Worm (Caenorhabditis elegans) whole organism, early embryonic: ENCODE results near the gene ceh-23.

Experiments used
- B0310.2 ChIP-seq: sonication (generic microtip); optimal IDR thresholded peaks from 2 replicates; lab custom pipeline; 2016; ENCODE audit warnings: mild to moderate bottlenecking, missing genetic modification characterization, missing compliant biosample characterization
- F13C5.2 ChIP-seq: sonication (generic microtip); optimal IDR thresholded peaks from 2 replicates; lab custom pipeline; 2017; ENCODE audit warnings: mild to moderate bottlenecking, missing genetic modification characterization, inconsistent platforms, missing compliant biosample characterization
- aly-1 ChIP-seq: sonication (generic microtip); optimal IDR thresholded peaks from 2 replicates; lab custom pipeline; 2016; ENCODE audit warnings: missing genetic modification characterization, missing compliant biosample characterization
- ama-1 ChIP-seq: fragments of 150-350 bp; optimal IDR thresholded peaks from 2 replicates; lab custom pipeline; 2014
- ceh-13 ChIP-seq: fragments of 200-800 bp; sonication (Bioruptor generic); optimal IDR thresholded peaks from 2 replicates; lab custom pipeline; 2018; ENCODE audit warnings: mild to moderate bottlenecking, missing genetic modification characterization, missing compliant biosample characterization
- ceh-36 ChIP-seq: sonication (generic microtip); optimal IDR thresholded peaks from 2 replicates; lab custom pipeline; 2016; ENCODE audit warnings: missing genetic modification characterization, inconsistent platforms, missing compliant biosample characterization
- ets-7 ChIP-seq: sonication (generic microtip); optimal IDR thresholded peaks from 2 replicates; lab custom pipeline; 2016; ENCODE audit warnings: missing genotype, missing genetic modification characterization, missing compliant biosample characterization
- flt-1 ChIP-seq: fragments of 200-800 bp; sonication (Bioruptor generic); IDR thresholded peaks from 2 replicates; pipeline ENCODE4 v1.3.6; 2022; ENCODE audit warnings: missing genetic modification characterization, missing compliant biosample characterization
- hmbx-1 ChIP-seq: sonication (generic microtip); optimal IDR thresholded peaks from 2 replicates; lab custom pipeline; 2016; ENCODE audit warnings: mild to moderate bottlenecking, missing genetic modification characterization, missing compliant biosample characterization
- hmg-4 ChIP-seq: fragments of 200-800 bp; sonication (Bioruptor generic); optimal IDR thresholded peaks from 2 replicates; lab custom pipeline; 2018; ENCODE audit warnings: mild to moderate bottlenecking, missing genetic modification characterization, missing compliant biosample characterization
- hnd-1 ChIP-seq: sonication (generic microtip); optimal IDR thresholded peaks from 2 replicates; lab custom pipeline; 2016; ENCODE audit warnings: missing genetic modification characterization, missing compliant biosample characterization
- pes-1 ChIP-seq: fragments of 200-800 bp; sonication (Bioruptor generic); IDR thresholded peaks from 2 replicates; pipeline ENCODE4 v1.3.6; 2022; ENCODE audit warnings: missing genetic modification reagents, missing genetic modification characterization, missing compliant biosample characterization
- scrt-1 ChIP-seq: fragments of 200-800 bp; sonication (Bioruptor generic); IDR thresholded peaks from 2 replicates; pipeline ENCODE4 v1.3.6; 2022; ENCODE audit warnings: missing genetic modification characterization, missing compliant biosample characterization
- sea-1 ChIP-seq: fragments of 200-800 bp; sonication (Bioruptor generic); conservative IDR thresholded peaks from 2 replicates; pipeline ENCODE4 v1.3.6; 2022; ENCODE audit warnings: missing genetic modification characterization, missing compliant biosample characterization
- tbx-11 ChIP-seq: fragments of 200-800 bp; sonication (Bioruptor generic); IDR thresholded peaks from 2 replicates; pipeline ENCODE4 v1.3.6; 2022; ENCODE audit warnings: missing genetic modification characterization, missing compliant biosample characterization
- tbx-37 ChIP-seq: fragments of 200-800 bp; sonication (Bioruptor generic); conservative IDR thresholded peaks from 2 replicates; pipeline ENCODE4 v1.3.6; 2022; ENCODE audit warnings: missing genetic modification reagents, missing genetic modification characterization, missing compliant biosample characterization
- tra-4 ChIP-seq: sonication (generic microtip); optimal IDR thresholded peaks from 2 replicates; lab custom pipeline; 2017; ENCODE audit warnings: missing genetic modification characterization, missing compliant biosample characterization

ceh-23 gene

ce11 chrIII:7857142-7857541 lies 17.8 kb downstream of the ceh-23 start, which contains the start of gene tag-307:
Gene tag-307, minus strand, starts transcription at chrIII:7857242.
- no peak for TF ChIP-seq B0310.2 (tag; lab: Kevin White, UChicago)
- no peak for TF ChIP-seq scrt-1 (GFP tag; lab: Robert Waterston, UW)
- TF ChIP-seq hmbx-1 (tag; lab: Kevin White, UChicago), result no peak
- TF ChIP-seq sea-1 (GFP tag; lab: Robert Waterston, UW), result no peak
- no peak for TF ChIP-seq tbx-37
- TF ChIP-seq tra-4, result no peak
- no peak for TF ChIP-seq hmg-4 (GFP tag; lab: Kevin White, UChicago)
- TF ChIP-seq ceh-13 (GFP tag; lab: Kevin White, UChicago), result no peak
- no peak for TF ChIP-seq flt-1 (GFP tag; lab: Robert Waterston, UW)
- no peak for TF ChIP-seq ceh-36 (tag; lab: Kevin White, UChicago)
- no peak for TF ChIP-seq pes-1 (GFP tag; lab: Robert Waterston, UW)
- TF ChIP-seq tbx-11 (GFP tag; lab: Robert Waterston, UW), result no peak
- no peak for TF ChIP-seq F13C5.2 (tag; lab: Kevin White, UChicago)
- TF ChIP-seq aly-1 (tag; lab: Kevin White, UChicago), result no peak
- no peak for TF ChIP-seq hnd-1 (tag; lab: Kevin White, UChicago)
- no peak for TF ChIP-seq ets-7 (tag; lab: Kevin White, UChicago)

- no peak for TF ChIP-seq hnd-1 (tag; lab: Kevin White, UChicago)
- TF ChIP-seq tbx-37, result 0 out of 2 replicates have a peak, but pooled peaks have one; percentile 14
- TF ChIP-seq hmg-4 (GFP tag; lab: Kevin White, UChicago), result no peak
- no peak for TF ChIP-seq F13C5.2 (tag; lab: Kevin White, UChicago)
These were observed 19.1 kb downstream of the ceh-23 start, which contains the start of the genes coq-5 and ufm-1 for ce11 chrIII:7858407-7859029. Gene coq-5, minus strand, starts transcription at chrIII:7858457. Gene ufm-1, plus strand, starts transcription at chrIII:7858979.

ce11 chrIII:7859313-7859712 lies 19.9 kb downstream of the ceh-23 start, which contains the start of gene tomm-7:
Gene tomm-7, plus strand, starts transcription at chrIII:7859613.
- no peak for TF ChIP-seq tra-4
- no peak for TF ChIP-seq hnd-1 (tag; lab: Kevin White, UChicago)
- TF ChIP-seq hmg-4 (GFP tag; lab: Kevin White, UChicago), result no peak
- no peak for TF ChIP-seq B0310.2 (tag; lab: Kevin White, UChicago)
- no peak for TF ChIP-seq sea-1 (GFP tag; lab: Robert Waterston, UW)
- TF ChIP-seq aly-1 (tag; lab: Kevin White, UChicago), result no peak
- TF ChIP-seq ceh-36 (tag; lab: Kevin White, UChicago), result no peak

- no peak for TF ChIP-seq tra-4
- no peak for TF ChIP-seq hmg-4 (GFP tag; lab: Kevin White, UChicago)
- TF ChIP-seq aly-1 (tag; lab: Kevin White, UChicago), result no peak
- no peak for TF ChIP-seq ets-7 (tag; lab: Kevin White, UChicago)
- TF ChIP-seq scrt-1 (GFP tag; lab: Robert Waterston, UW), result no peak
- TF ChIP-seq sea-1 (GFP tag; lab: Robert Waterston, UW), result no peak
- TF ChIP-seq ama-1 (lab: Kevin White, UChicago), result no peak
- no peak for TF ChIP-seq hmbx-1 (tag; lab: Kevin White, UChicago)
These were observed 21.5 kb downstream of the ceh-23 start, which contains the start of gene cuc-1 for ce11 chrIII:7860885-7861284. Gene cuc-1, minus strand, starts transcription at chrIII:7860985.

- TF ChIP-seq sea-1 (GFP tag; lab: Robert Waterston, UW) (no peak), aly-1 (tag; lab: Kevin White, UChicago) (no peak), ama-1 (lab: Kevin White, UChicago) (no peak), pes-1 (GFP tag; lab: Robert Waterston, UW) (no peak), ets-7 (tag; lab: Kevin White, UChicago) (no peak), hnd-1 (tag; lab: Kevin White, UChicago) (no peak), hmbx-1 (tag; lab: Kevin White, UChicago) (no peak), flt-1 (GFP tag; lab: Robert Waterston, UW) (no peak), hmg-4 (GFP tag; lab: Kevin White, UChicago) (no peak)
These were observed 22.2 kb downstream of the ceh-23 start, which contains the start of gene snr-5 for ce11 chrIII:7861535-7862120. Gene snr-5, plus strand, starts transcription at chrIII:7862070.

ce11 chrIII:7865238-7865761 lies 25.9 kb downstream of the ceh-23 start, which contains the start of gene slc-17.3:
Gene slc-17.3, minus strand, starts transcription at chrIII:7865288.
- no peak for TF ChIP-seq ceh-36 (tag; lab: Kevin White, UChicago)
- TF ChIP-seq B0310.2 (tag; lab: Kevin White, UChicago), result no peak
- TF ChIP-seq hnd-1 (tag; lab: Kevin White, UChicago), result no peak
- TF ChIP-seq F13C5.2 (tag; lab: Kevin White, UChicago), result no peak
- no peak for TF ChIP-seq flt-1 (GFP tag; lab: Robert Waterston, UW)
- TF ChIP-seq aly-1 (tag; lab: Kevin White, UChicago), result no peak
- TF ChIP-seq pes-1 (GFP tag; lab: Robert Waterston, UW), result no peak
- TF ChIP-seq ets-7 (tag; lab: Kevin White, UChicago), result no peak
- no peak for TF ChIP-seq tbx-37
- TF ChIP-seq sea-1 (GFP tag; lab: Robert Waterston, UW), result no peak
- TF ChIP-seq ceh-13 (GFP tag; lab: Kevin White, UChicago), result no peak
- TF ChIP-seq scrt-1 (GFP tag; lab: Robert Waterston, UW), result no peak
- TF ChIP-seq hmg-4 (GFP tag; lab: Kevin White, UChicago), result no peak
- TF ChIP-seq ama-1 (lab: Kevin White, UChicago), result no peak
- no peak for TF ChIP-seq tra-4

- TF ChIP-seq scrt-1 (GFP tag; lab: Robert Waterston, UW), result no peak
These were observed 26.8 kb downstream of the ceh-23 start, which contains the start of gene cup-4 for ce11 chrIII:7866189-7866588. Gene cup-4, plus strand, starts transcription at chrIII:7866489.
